Worm (Caenorhabditis elegans) whole organism, L1 larva: ENCODE results near the gene srx-82.
A peak's percentile ranks its signal among the peaks of the same experiment; 100 is the strongest.

Source experiments
- C34B4.2 ChIP-seq: sonication (generic microtip); optimal IDR thresholded peaks from 2 replicates; lab custom pipeline; 2017; ENCODE audit warnings: mild to moderate bottlenecking, missing genetic modification characterization, missing compliant biosample characterization
- F16B12.6 ChIP-seq: fragments of 150-350 bp; optimal IDR thresholded peaks from 2 replicates; lab custom pipeline; 2014; ENCODE audit warnings: missing biosample characterization, missing genetic modification characterization
- alr-1 ChIP-seq: fragments of 200-800 bp; sonication (Bioruptor generic); optimal IDR thresholded peaks from 2 replicates; lab custom pipeline; 2018; ENCODE audit warnings: borderline replicate concordance, mild to moderate bottlenecking, missing genetic modification characterization, missing compliant biosample characterization
- blmp-1 ChIP-seq: fragments of 150-350 bp; optimal IDR thresholded peaks from 2 replicates; lab custom pipeline; 2014; ENCODE audit warnings: missing biosample characterization, missing genetic modification characterization
- ceh-63 ChIP-seq: fragments of 200-800 bp; sonication (Bioruptor generic); optimal IDR thresholded peaks from 2 replicates; lab custom pipeline; 2018; ENCODE audit warnings: mild to moderate bottlenecking, missing genetic modification characterization, missing compliant biosample characterization
- ceh-8 ChIP-seq: fragments of 200-800 bp; sonication (Bioruptor generic); optimal IDR thresholded peaks from 2 replicates; lab custom pipeline; 2018; ENCODE audit warnings: mild to moderate bottlenecking, missing genetic modification characterization, moderate library complexity, missing compliant biosample characterization
- ceh-82 ChIP-seq, 3 experiments: fragments of 150-350 bp in 1 of 3; sonication (generic microtip) in 2 of 3; optimal IDR thresholded peaks; 2 replicates each; lab custom pipeline; 2014 to 2017; ENCODE audit warnings: missing biosample characterization in 3 of 3, missing genetic modification characterization in 3 of 3
- ceh-88 ChIP-seq: fragments of 200-800 bp; sonication (Bioruptor generic); IDR thresholded peaks from 2 replicates; pipeline ENCODE4 v1.3.6; 2022; ENCODE audit warnings: missing genetic modification characterization, missing compliant biosample characterization
- ces-1 ChIP-seq: fragments of 150-350 bp; optimal IDR thresholded peaks from 2 replicates; lab custom pipeline; 2014; ENCODE audit warnings: missing biosample characterization, missing genetic modification reagents, missing genetic modification characterization
- dpl-1 ChIP-seq, 3 experiments: fragments of 150-350 bp in 2 of 3; sonication (generic microtip) in 1 of 3; optimal IDR thresholded peaks; 2 replicates each; lab custom pipeline; 2014 to 2017; ENCODE audit warnings: missing biosample characterization in 3 of 3, missing genetic modification characterization in 3 of 3, missing genetic modification reagents in 3 of 3
- dsc-1 ChIP-seq: sonication (generic microtip); optimal IDR thresholded peaks from 2 replicates; lab custom pipeline; 2016; ENCODE audit warnings: mild to moderate bottlenecking, missing genetic modification characterization, missing compliant biosample characterization
- elt-2 ChIP-seq: sonication (generic microtip); optimal IDR thresholded peaks from 2 replicates; lab custom pipeline; 2016; ENCODE audit warnings: missing genetic modification characterization, mild to moderate bottlenecking, inconsistent platforms, missing compliant biosample characterization, missing genetic modification reagents
- elt-3 ChIP-seq, 6 experiments: fragments of 150-350 bp in 1 of 6; sonication (generic microtip); optimal IDR thresholded peaks; 2 replicates each; lab custom pipeline; 2017 to 2018; ENCODE audit warnings: missing biosample characterization in 6 of 6, missing genetic modification characterization in 6 of 6, inconsistent platforms in 1 of 6
- fkh-8 ChIP-seq: sonication (generic microtip); optimal IDR thresholded peaks from 2 replicates; lab custom pipeline; 2016; ENCODE audit warnings: mild to moderate bottlenecking, missing genetic modification characterization, missing compliant biosample characterization
- fos-1 ChIP-seq: fragments of 150-350 bp; optimal IDR thresholded peaks from 2 replicates; lab custom pipeline; 2014; ENCODE audit warnings: missing biosample characterization, missing genetic modification characterization
- hpl-2 ChIP-seq: fragments of 150-350 bp; optimal IDR thresholded peaks from 2 replicates; lab custom pipeline; 2014; ENCODE audit warnings: missing biosample characterization, missing genetic modification reagents, missing genetic modification characterization
- isw-1 ChIP-seq: fragments of 200-800 bp; sonication (Bioruptor generic); IDR thresholded peaks from 2 replicates; pipeline ENCODE4 v1.3.6; 2022; ENCODE audit warnings: missing genetic modification characterization, missing compliant biosample characterization
- jun-1 ChIP-seq: fragments of 150-350 bp; optimal IDR thresholded peaks from 2 replicates; lab custom pipeline; 2014; ENCODE audit warnings: missing biosample characterization, missing genetic modification reagents, missing genetic modification characterization
- lin-14 ChIP-seq: fragments of 200-800 bp; sonication (Bioruptor generic); optimal IDR thresholded peaks from 2 replicates; lab custom pipeline; 2018; ENCODE audit warnings: mild to moderate bottlenecking, missing genetic modification characterization, moderate library complexity, missing compliant biosample characterization
- lin-15B ChIP-seq: fragments of 150-350 bp; sonication (generic microtip); optimal IDR thresholded peaks from 3 replicates; lab custom pipeline; 2014; ENCODE audit warnings: missing biosample characterization, missing genetic modification characterization
- lin-35 ChIP-seq, 2 experiments: fragments of 150-350 bp; optimal IDR thresholded peaks; 2 replicates each; lab custom pipeline; 2014; ENCODE audit warnings: missing biosample characterization in 2 of 2, missing genetic modification characterization in 2 of 2, missing genetic modification reagents in 2 of 2
- lir-3 ChIP-seq: sonication (generic microtip); optimal IDR thresholded peaks from 2 replicates; lab custom pipeline; 2016; ENCODE audit warnings: mild to moderate bottlenecking, missing genetic modification characterization, moderate library complexity, missing compliant biosample characterization; ENCODE audit not compliant: poor library complexity
- lsy-2 ChIP-seq, 2 experiments: fragments of 150-350 bp; optimal IDR thresholded peaks; 2 replicates each; lab custom pipeline; 2014; ENCODE audit warnings: missing biosample characterization in 2 of 2, missing genetic modification characterization in 2 of 2
- mdl-1 ChIP-seq, 2 experiments: fragments of 150-350 bp; optimal IDR thresholded peaks; 2 replicates each; lab custom pipeline; 2014 to 2017; ENCODE audit warnings: missing biosample characterization in 2 of 2, missing genetic modification characterization in 2 of 2, inconsistent platforms in 1 of 2
- mep-1 ChIP-seq: fragments of 150-350 bp; optimal IDR thresholded peaks from 2 replicates; lab custom pipeline; 2014; ENCODE audit warnings: missing biosample characterization, missing genetic modification characterization
- nhr-11 ChIP-seq: fragments of 150-350 bp; optimal IDR thresholded peaks from 2 replicates; lab custom pipeline; 2014; ENCODE audit warnings: missing biosample characterization, missing genetic modification characterization
- nhr-12 ChIP-seq: sonication (generic microtip); optimal IDR thresholded peaks from 2 replicates; lab custom pipeline; 2017; ENCODE audit warnings: missing biosample characterization, missing genetic modification characterization
- nhr-20 ChIP-seq: sonication (generic microtip); optimal IDR thresholded peaks from 2 replicates; lab custom pipeline; 2016; ENCODE audit warnings: mild to moderate bottlenecking, missing genetic modification characterization, missing compliant biosample characterization
- nhr-47 ChIP-seq: sonication (generic microtip); optimal IDR thresholded peaks from 2 replicates; lab custom pipeline; 2016; ENCODE audit warnings: mild to moderate bottlenecking, missing genetic modification characterization, moderate library complexity, missing compliant biosample characterization
- nhr-77 ChIP-seq: fragments of 150-350 bp; optimal IDR thresholded peaks from 2 replicates; lab custom pipeline; 2014; ENCODE audit warnings: missing biosample characterization, missing genetic modification characterization
- nhr-84 ChIP-seq: sonication (generic microtip); optimal IDR thresholded peaks from 2 replicates; lab custom pipeline; 2017; ENCODE audit warnings: missing biosample characterization, missing genetic modification characterization
- nhr-85 ChIP-seq: sonication (generic microtip); peaks from one replicate; lab custom pipeline; 2016; ENCODE audit warnings: missing genetic modification characterization, inconsistent platforms, missing compliant biosample characterization
- pag-3 ChIP-seq: sonication (generic microtip); optimal IDR thresholded peaks from 2 replicates; lab custom pipeline; 2017; ENCODE audit warnings: missing genetic modification characterization, mild to moderate bottlenecking, missing compliant biosample characterization, antibody characterized with exemption, borderline replicate concordance; ENCODE audit not compliant: insufficient read depth
- pax-3 ChIP-seq: fragments of 200-800 bp; sonication (Bioruptor generic); optimal IDR thresholded peaks from 2 replicates; lab custom pipeline; 2018; ENCODE audit warnings: mild to moderate bottlenecking, missing genetic modification characterization, moderate library complexity, missing compliant biosample characterization
- pqm-1 ChIP-seq: sonication (generic microtip); optimal IDR thresholded peaks from 3 replicates; lab custom pipeline; 2017; ENCODE audit warnings: missing biosample characterization, missing genetic modification characterization
- rnt-1 ChIP-seq: sonication (generic microtip); optimal IDR thresholded peaks from 2 replicates; lab custom pipeline; 2016; ENCODE audit warnings: mild to moderate bottlenecking, missing genetic modification characterization, moderate library complexity, missing compliant biosample characterization
- skn-1 ChIP-seq: fragments of 150-350 bp; optimal IDR thresholded peaks from 2 replicates; lab custom pipeline; 2014; ENCODE audit warnings: missing biosample characterization, missing genetic modification characterization
- snpc-4 ChIP-seq: fragments of 150-350 bp; optimal IDR thresholded peaks from 2 replicates; lab custom pipeline; 2014; ENCODE audit warnings: missing biosample characterization, missing genetic modification characterization
- sox-4 ChIP-seq: sonication (generic microtip); optimal IDR thresholded peaks from 2 replicates; lab custom pipeline; 2016; ENCODE audit warnings: missing genetic modification characterization, missing compliant biosample characterization
- sptf-1 ChIP-seq: fragments of 150-350 bp; optimal IDR thresholded peaks from 2 replicates; lab custom pipeline; 2014; ENCODE audit warnings: missing biosample characterization, missing genetic modification characterization
- swsn-7 ChIP-seq: sonication (generic microtip); optimal IDR thresholded peaks from 2 replicates; lab custom pipeline; 2016; ENCODE audit warnings: missing genetic modification characterization, missing compliant biosample characterization
- unc-130 ChIP-seq: fragments of 150-350 bp; optimal IDR thresholded peaks from 2 replicates; lab custom pipeline; 2017; ENCODE audit warnings: missing biosample characterization, missing genetic modification characterization, inconsistent platforms
- unc-86 ChIP-seq: sonication (generic microtip); optimal IDR thresholded peaks from 2 replicates; lab custom pipeline; 2016; ENCODE audit warnings: missing genetic modification characterization, missing compliant biosample characterization
- unc-98 ChIP-seq: fragments of 200-800 bp; sonication (Bioruptor generic); IDR thresholded peaks from 2 replicates; pipeline ENCODE4 v1.3.6; 2022; ENCODE audit warnings: missing genetic modification characterization, missing compliant biosample characterization
- ztf-4 ChIP-seq: fragments of 150-350 bp; optimal IDR thresholded peaks from 2 replicates; lab custom pipeline; 2014; ENCODE audit warnings: missing biosample characterization, missing genetic modification characterization

Gene srx-82

DNA sequence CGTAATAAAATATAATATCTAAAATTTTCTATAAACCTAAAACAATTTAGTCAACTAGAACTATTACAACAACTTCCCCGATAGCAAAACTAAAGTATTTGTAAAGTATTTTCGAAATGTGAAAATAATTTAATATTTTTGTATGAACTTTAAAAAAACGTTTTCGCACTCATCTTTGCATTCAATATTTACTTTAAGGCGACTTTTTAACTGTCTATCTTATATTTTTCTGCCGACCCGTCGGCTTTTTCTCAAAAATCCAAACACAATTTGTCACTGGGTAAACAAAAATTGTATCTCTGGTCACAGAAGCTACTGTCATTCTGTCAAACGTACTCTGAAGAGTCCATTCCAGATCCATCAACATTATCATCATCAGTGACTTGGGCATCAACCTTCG, 15.7 kb downstream of the srx-82 start:
- peak; percentile 32 for TF ChIP-seq nhr-77 (tag; lab: Kevin White, UChicago)
- TF ChIP-seq ces-1 (GFP tag; lab: Kevin White, UChicago) = no peak
- no peak for TF ChIP-seq alr-1 (tag; lab: Kevin White, UChicago)
- TF ChIP-seq ceh-82 (tag; optimal IDR thresholded peaks at IDR 0.05; lab: Kevin White, UChicago) = peak in 1 of 3 experiments; percentile 10
- TF ChIP-seq hpl-2 (GFP tag; lab: Kevin White, UChicago) = no peak
- TF ChIP-seq, all 84 proteins: peak for 2

DNA sequence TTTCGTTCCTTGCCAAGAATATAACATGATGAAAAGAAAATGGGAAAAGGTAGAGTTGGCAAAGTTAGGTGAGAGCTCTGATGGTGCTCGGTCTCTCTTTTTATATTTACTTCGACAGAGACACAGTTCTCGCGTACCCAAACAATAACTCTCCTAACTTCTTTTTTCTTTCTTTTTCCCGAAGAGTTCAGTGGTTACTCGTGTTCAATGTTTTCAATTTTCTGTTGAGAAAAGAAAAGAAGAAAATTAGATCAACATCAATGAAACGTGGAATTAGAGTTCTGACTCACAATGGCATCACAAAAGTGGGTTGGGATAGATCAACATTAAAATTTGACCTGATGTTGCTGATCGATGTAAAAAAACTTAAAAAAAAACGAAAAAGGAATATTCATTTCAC, 16.9 kb downstream of the srx-82 start, which contains the start of gene idpp-16:
idpp-16 (minus strand) TSS at position 101 of the 400 bp plus-strand sequence.
- TF ChIP-seq alr-1 (tag; lab: Kevin White, UChicago) = no peak
- no peak for TF ChIP-seq elt-2 (tag; lab: Kevin White, UChicago)
- no peak for TF ChIP-seq pag-3 (tag; lab: Kevin White, UChicago)
- TF ChIP-seq F16B12.6 (tag; lab: Kevin White, UChicago) = no peak
- no peak for TF ChIP-seq jun-1 (tag; lab: Kevin White, UChicago)
- TF ChIP-seq dpl-1 (GFP tag; optimal IDR thresholded peaks at IDR 0.05; lab: Kevin White, UChicago) = no peak
- TF ChIP-seq lin-35 (GFP tag; optimal IDR thresholded peaks at IDR 0.05; lab: Kevin White, UChicago) = no peak
- TF ChIP-seq swsn-7 = no peak
- TF ChIP-seq ces-1 (GFP tag; lab: Kevin White, UChicago) = no peak
- no peak for TF ChIP-seq pqm-1 (tag; lab: Kevin White, UChicago)
- TF ChIP-seq lsy-2 (tag; optimal IDR thresholded peaks at IDR 0.05; lab: Kevin White, UChicago) = no peak
- TF ChIP-seq mdl-1 (tag; optimal IDR thresholded peaks at IDR 0.05; lab: Kevin White, UChicago) = no peak
- no peak for TF ChIP-seq snpc-4 (tag; lab: Kevin White, UChicago)
- no peak for TF ChIP-seq unc-98 (GFP tag; lab: Robert Waterston, UW)

DNA sequence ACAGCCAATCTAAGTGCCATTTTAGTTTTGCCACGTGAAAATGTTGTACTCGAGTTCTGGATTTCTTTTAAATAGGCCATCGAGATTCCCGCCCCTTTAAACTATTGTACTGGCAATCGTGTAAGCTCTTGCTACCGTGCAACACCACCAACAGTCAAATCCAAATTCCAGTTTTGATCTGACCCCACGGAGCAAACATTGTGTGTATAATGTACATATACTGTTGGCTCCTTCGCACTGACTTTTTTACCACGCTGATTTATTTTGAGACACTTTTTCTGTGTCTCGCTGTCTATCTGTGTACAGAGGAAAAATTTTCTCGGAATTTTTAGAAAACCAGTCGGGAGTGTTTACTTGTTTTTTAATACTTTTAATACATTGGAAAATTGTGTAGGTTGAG, 20.5 kb downstream of the srx-82 start, which contains the start of gene piit-1:
piit-1 (minus strand) TSS at position 101 of the 400 bp plus-strand sequence.
- TF ChIP-seq snpc-4 (tag; lab: Kevin White, UChicago) (no peak), dsc-1 (tag; lab: Kevin White, UChicago) (no peak), unc-86 (tag; lab: Kevin White, UChicago) (no peak), ceh-63 (no peak), fos-1 (no peak), ceh-8 (no peak), blmp-1 (tag; lab: Kevin White, UChicago) (no peak)

DNA sequence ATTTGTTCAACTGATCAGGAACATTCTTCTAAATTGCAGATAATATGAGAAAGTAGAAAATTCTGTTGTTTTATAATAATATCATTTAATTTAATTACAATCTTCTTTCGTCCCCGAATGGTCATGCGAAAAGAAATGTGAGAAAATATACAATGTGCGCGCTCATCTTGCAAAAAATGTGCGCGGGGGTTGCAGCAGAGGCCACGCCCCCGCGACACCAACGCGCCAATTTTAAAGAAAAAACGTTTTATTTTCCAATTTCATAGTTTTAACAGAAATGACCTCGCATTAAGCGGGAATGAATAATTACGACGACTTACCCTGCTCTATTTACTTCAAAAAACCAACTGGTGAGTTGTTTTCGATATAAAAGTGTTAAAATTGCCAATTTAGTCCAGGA, 20.9 kb downstream of the srx-82 start, which contains the start of gene sas-5:
sas-5 (plus strand) TSS at position 257 of the 400 bp plus-strand sequence.
- TF ChIP-seq nhr-12 (no peak), sox-4 (tag; lab: Kevin White, UChicago) (peak; percentile 7), ztf-4 (tag; lab: Kevin White, UChicago) (peak; percentile 48), unc-130 (tag; lab: Kevin White, UChicago) (peak; percentile 83), ces-1 (GFP tag; lab: Kevin White, UChicago) (no peak), rnt-1 (tag; lab: Kevin White, UChicago) (peak; percentile 91), lin-14 (GFP tag; lab: Kevin White, UChicago) (peak; percentile 73), nhr-11 (peak; percentile 2), isw-1 (GFP tag; lab: Robert Waterston, UW) (peak; percentile 55), skn-1 (peak; percentile 74), nhr-84 (tag; lab: Kevin White, UChicago) (no peak), lin-15B (tag; lab: Kevin White, UChicago) (peak; percentile 68), swsn-7 (peak; percentile 82), lir-3 (peak; percentile 51), unc-86 (tag; lab: Kevin White, UChicago) (peak; percentile 72), elt-3 (tag; optimal IDR thresholded peaks at IDR 0.05; lab: Kevin White, UChicago) (peak in 2 of 6 experiments; percentile 35 to 83), blmp-1 (tag; lab: Kevin White, UChicago) (peak; percentile 71), fkh-8 (peak; percentile 13), pag-3 (tag; lab: Kevin White, UChicago) (no peak), ceh-88 (GFP tag; lab: Robert Waterston, UW) (peak; percentile 56; the same call in 1 of the 2 replicates), C34B4.2 (tag; lab: Kevin White, UChicago) (no peak), dpl-1 (GFP tag; optimal IDR thresholded peaks at IDR 0.05; lab: Kevin White, UChicago) (peak; percentile 85 to 92 (median 90)), pax-3 (tag; lab: Kevin White, UChicago) (peak; percentile 25), dsc-1 (tag; lab: Kevin White, UChicago) (peak; percentile 79), nhr-20 (tag; lab: Kevin White, UChicago) (peak; percentile 86), mep-1 (tag; lab: Kevin White, UChicago) (peak; percentile 72), sptf-1 (tag; lab: Kevin White, UChicago) (no peak), nhr-47 (tag; lab: Kevin White, UChicago) (peak; percentile 82), nhr-85 (tag; lab: Kevin White, UChicago) (peak; percentile 89)
